Fruit fly (Drosophila melanogaster): ENCODE data around the gene CG14218.

CG14218 gene

dm6 chrX:19597684-19598363, 16.0 kb upstream of the CG14218 start, which contains the start of gene RpS10b (continued):
- TF ChIP-seq caup (GFP tag; optimal IDR thresholded peaks at IDR 0.05; ENCODE audit: severe bottlenecking) (peak; percentile 97), ttk (GFP tag; IDR thresholded peaks at IDR 0.05) (peak; percentile 60), Opbp (GFP tag; IDR thresholded peaks at IDR 0.05; ENCODE audit: partially characterized antibody) (peak; percentile 88), CkIIα-i1 (GFP tag; IDR thresholded peaks at IDR 0.05) (0 out of 2 replicates have a peak, but pooled peaks have one; percentile 17), CG5953 (GFP tag; IDR thresholded peaks at IDR 0.05) (peak; percentile 74), Nf-YA (GFP tag; IDR thresholded peaks at IDR 0.05) (peak; percentile 70), CG10979 (tag; optimal IDR thresholded peaks at IDR 0.05) (peak; percentile 77), HmgD (GFP tag; optimal IDR thresholded peaks at IDR 0.05) (peak; percentile 80), bab2 (GFP tag; optimal IDR thresholded peaks at IDR 0.05) (peak; percentile 68), PHDP (tag; optimal IDR thresholded peaks at IDR 0.05) (peak; percentile 86), E2f2 (GFP tag; IDR thresholded peaks at IDR 0.05) (peak; percentile 68), emc (GFP tag; optimal IDR thresholded peaks at IDR 0.05) (peak; percentile 84), CG3847 (GFP tag; IDR thresholded peaks at IDR 0.05) (peak; percentile 85), Sin3A (optimal IDR thresholded peaks at IDR 0.05) (peak; percentile 99), ase (GFP tag; IDR thresholded peaks at IDR 0.05) (peak; percentile 78), zen (tag; optimal IDR thresholded peaks at IDR 0.05) (peak; percentile 68), CG16779 (GFP tag; IDR thresholded peaks at IDR 0.05) (peak; percentile 67; the same call in 1 of the 2 replicates), Bdp1 (GFP tag; optimal IDR thresholded peaks at IDR 0.05) (peak; percentile 80), Oaz (GFP tag; IDR thresholded peaks at IDR 0.05) (peak; percentile 57), CG10565 (GFP tag; optimal IDR thresholded peaks at IDR 0.05) (peak; percentile 29), CG7745 (tag; optimal IDR thresholded peaks at IDR 0.05) (peak; percentile 44), crp (GFP tag; optimal IDR thresholded peaks at IDR 0.05) (peak in 1 of 2 experiments; percentile 63), BEAF-32 (GFP tag; optimal IDR thresholded peaks at IDR 0.05) (peak; percentile 98), CG33213 (GFP tag; optimal IDR thresholded peaks at IDR 0.05) (peak; percentile 87), Elba2 (GFP tag; optimal IDR thresholded peaks at IDR 0.05) (peak; percentile 86), Antp (GFP tag; optimal IDR thresholded peaks at IDR 0.05) (peak; percentile 44), NfI (GFP tag; optimal IDR thresholded peaks at IDR 0.05) (peak; percentile 95), dmrt99B (tag; optimal IDR thresholded peaks at IDR 0.05) (peak; percentile 81), CG12236 (GFP tag; optimal IDR thresholded peaks at IDR 0.05) (peak; percentile 88), hkb (optimal IDR thresholded peaks at IDR 0.05) (peak; percentile 49), hkb (GFP tag; IDR thresholded peaks at IDR 0.05) (peak; percentile 78), tin (GFP tag; optimal IDR thresholded peaks at IDR 0.05) (peak; percentile 72), CG7271 (tag; optimal IDR thresholded peaks at IDR 0.05) (peak; percentile 95), sr (GFP tag; IDR thresholded peaks at IDR 0.05) (peak; percentile 88), CG10267 (tag; optimal IDR thresholded peaks at IDR 0.05) (peak; percentile 84), CoRest (tag; optimal IDR thresholded peaks at IDR 0.05) (peak; percentile 77), CG1233 (GFP tag; optimal IDR thresholded peaks at IDR 0.05) (peak; percentile 96), knrl (GFP tag; IDR thresholded peaks at IDR 0.05; ENCODE audit: partially characterized antibody) (peak; percentile 97), chif (GFP tag; optimal IDR thresholded peaks at IDR 0.05) (peak; percentile 63 to 89), slp2 (GFP tag; optimal IDR thresholded peaks at IDR 0.05) (peak; percentile 91), CG7839 (tag; optimal IDR thresholded peaks at IDR 0.05) (peak; percentile 83), CG3838 (GFP tag; optimal IDR thresholded peaks at IDR 0.05) (peak; percentile 54), Nf-YB (GFP tag; optimal IDR thresholded peaks at IDR 0.05) (peak; percentile 76), B-H1 (GFP tag; IDR thresholded peaks at IDR 0.05) (peak; percentile 42; the same call in 1 of the 3 replicates), CG8388 (GFP tag; optimal IDR thresholded peaks at IDR 0.05) (peak; percentile 74), CG14014 (GFP tag; IDR thresholded peaks at IDR 0.05) (peak; percentile 66; the same call in 1 of the 2 replicates), tx (GFP tag; optimal IDR thresholded peaks at IDR 0.05) (peak; percentile 76), CG3281 (GFP tag; optimal IDR thresholded peaks at IDR 0.05) (peak; percentile 94), CG12769 (tag; optimal IDR thresholded peaks at IDR 0.05) (peak; percentile 78)

All from whole organism, embryonic.